Worm (Caenorhabditis elegans) whole organism, late embryonic: ENCODE measurements around the gene F58F12.12.

ENCODE experiments used
- Y22D7AL.16 ChIP-seq: sonication (generic microtip); optimal IDR thresholded peaks from 2 replicates; lab custom pipeline; 2016; ENCODE audit warnings: missing genetic modification characterization, missing compliant biosample characterization
- ama-1 ChIP-seq: fragments of 150-350 bp; optimal IDR thresholded peaks from 2 replicates; lab custom pipeline; 2014
- madf-2 ChIP-seq: sonication (generic microtip); optimal IDR thresholded peaks from 2 replicates; lab custom pipeline; 2017; ENCODE audit warnings: missing genetic modification characterization, missing compliant biosample characterization
- nhr-11 ChIP-seq: fragments of 150-350 bp; optimal IDR thresholded peaks from 2 replicates; lab custom pipeline; 2014; ENCODE audit warnings: missing biosample characterization, missing genetic modification characterization
- pag-3 ChIP-seq: sonication (generic microtip); optimal IDR thresholded peaks from 2 replicates; lab custom pipeline; 2016; ENCODE audit warnings: missing compliant biosample characterization, missing genetic modification characterization, borderline replicate concordance
- sdc-2 ChIP-seq: sonication (generic microtip); optimal IDR thresholded peaks from 2 replicates; lab custom pipeline; 2016; ENCODE audit warnings: missing genotype, missing genetic modification characterization, missing compliant biosample characterization
- unc-86 ChIP-seq: sonication (generic microtip); optimal IDR thresholded peaks from 2 replicates; lab custom pipeline; 2016; ENCODE audit warnings: missing genetic modification characterization, missing compliant biosample characterization
- zip-5 ChIP-seq: sonication (generic microtip); optimal IDR thresholded peaks from 2 replicates; lab custom pipeline; 2016; ENCODE audit warnings: missing genetic modification characterization, missing compliant biosample characterization

ce11 chrII:6398406-6398805, 17.4 kb downstream of the F58F12.12 start, which contains the start of gene zig-10:
- TF ChIP-seq zip-5 (no peak), ama-1 (lab: Kevin White, UChicago) (no peak), sdc-2 (no peak), madf-2 (tag; lab: Kevin White, UChicago) (no peak), nhr-11 (no peak), pag-3 (tag; lab: Kevin White, UChicago) (no peak), Y22D7AL.16 (no peak), unc-86 (tag; lab: Kevin White, UChicago) (no peak)
